Fruit fly (Drosophila melanogaster) whole organism, embryonic: ENCODE data around the gene eIF3d1.

Experiments used
- B-H1 ChIP-seq: fragments of 200-800 bp; sonication (Bioruptor generic); IDR thresholded peaks from 3 replicates; pipeline ENCODE4 v1.3.6; 2022; ENCODE audit warnings: missing biosample characterization, missing genetic modification characterization
- CG10209 ChIP-seq: fragments of 200-800 bp; sonication (Bioruptor generic); optimal IDR thresholded peaks from 3 replicates; lab custom pipeline; 2017; ENCODE audit warnings: missing biosample characterization, mild to moderate bottlenecking, missing genetic modification characterization, missing genetic modification reagents
- CG10431 ChIP-seq: fragments of 200-800 bp; sonication (Bioruptor generic); optimal IDR thresholded peaks from 3 replicates; lab custom pipeline; 2018; ENCODE audit warnings: missing biosample characterization, mild to moderate bottlenecking, missing genetic modification characterization
- CG10565 ChIP-seq: fragments of 200-800 bp; sonication (Bioruptor generic); optimal IDR thresholded peaks from 3 replicates; lab custom pipeline; 2016; ENCODE audit warnings: missing biosample characterization, mild to moderate bottlenecking, missing genetic modification characterization
- CG11504 ChIP-seq: fragments of 200-800 bp; sonication (Bioruptor generic); optimal IDR thresholded peaks from 3 replicates; lab custom pipeline; 2019; ENCODE audit warnings: missing biosample characterization, mild to moderate bottlenecking, missing genetic modification characterization, moderate library complexity
- CG1233 ChIP-seq: fragments of 200-800 bp; sonication (Bioruptor generic); optimal IDR thresholded peaks from 4 replicates; lab custom pipeline; 2018; ENCODE audit warnings: missing biosample characterization, mild to moderate bottlenecking, missing genetic modification characterization
- CG12744 ChIP-seq: fragments of 200-800 bp; sonication (Bioruptor generic); optimal IDR thresholded peaks from 2 replicates; lab custom pipeline; 2016; ENCODE audit warnings: missing biosample characterization, missing genetic modification characterization
- CG12769 ChIP-seq: fragments of 200-800 bp; sonication (Bioruptor generic); optimal IDR thresholded peaks from 2 replicates; lab custom pipeline; 2019; ENCODE audit warnings: missing biosample characterization, mild to moderate bottlenecking, missing genetic modification characterization, moderate library complexity
- CG14710 ChIP-seq: fragments of 200-800 bp; sonication (Bioruptor generic); optimal IDR thresholded peaks from 3 replicates; lab custom pipeline; 2019; ENCODE audit warnings: missing biosample characterization, mild to moderate bottlenecking, missing genetic modification characterization, moderate library complexity
- CG16813 ChIP-seq: fragments of 200-800 bp; sonication (Bioruptor generic); IDR thresholded peaks from 3 replicates; pipeline ENCODE4 v1.3.6; 2022; ENCODE audit warnings: missing biosample characterization, missing genetic modification characterization; ENCODE audit not compliant: partially characterized antibody
- CG2116 ChIP-seq: fragments of 200-800 bp; sonication (Bioruptor generic); optimal IDR thresholded peaks from 3 replicates; lab custom pipeline; 2018; ENCODE audit warnings: missing biosample characterization, mild to moderate bottlenecking, missing genetic modification characterization
- CG30020 ChIP-seq: fragments of 200-800 bp; optimal IDR thresholded peaks from 2 replicates; lab custom pipeline; 2019; ENCODE audit warnings: missing biosample characterization, mild to moderate bottlenecking, missing genetic modification characterization, moderate library complexity
- CG6813 ChIP-seq: fragments of 200-800 bp; sonication (Bioruptor generic); optimal IDR thresholded peaks from 2 replicates; lab custom pipeline; 2017; ENCODE audit warnings: missing biosample characterization, missing genetic modification characterization, mild to moderate bottlenecking, moderate library complexity, missing genetic modification reagents
- CG9797 ChIP-seq: fragments of 200-800 bp; sonication (Bioruptor generic); optimal IDR thresholded peaks from 3 replicates; lab custom pipeline; 2018; ENCODE audit warnings: missing biosample characterization, mild to moderate bottlenecking, missing genetic modification characterization
- CG9932 ChIP-seq: fragments of 200-800 bp; sonication (Bioruptor generic); IDR thresholded peaks from 2 replicates; pipeline ENCODE4 v1.3.6; 2022; ENCODE audit warnings: missing biosample characterization, missing genetic modification characterization
- CrebB ChIP-seq: fragments of 200-800 bp; sonication (Bioruptor generic); optimal IDR thresholded peaks from 3 replicates; lab custom pipeline; 2018; ENCODE audit warnings: missing biosample characterization, mild to moderate bottlenecking, missing genetic modification characterization
- D19A ChIP-seq: fragments of 200-800 bp; optimal IDR thresholded peaks from 3 replicates; lab custom pipeline; 2019; ENCODE audit warnings: missing biosample characterization, mild to moderate bottlenecking, missing genetic modification characterization, moderate library complexity
- Dll ChIP-seq: fragments of 200-800 bp; sonication (Bioruptor generic); IDR thresholded peaks from 4 replicates; pipeline ENCODE4 v1.3.6; 2022; ENCODE audit warnings: missing biosample characterization, missing genetic modification characterization; ENCODE audit not compliant: partially characterized antibody
- Dref ChIP-seq: fragments of 200-800 bp; sonication (Bioruptor generic); IDR thresholded peaks from 2 replicates; pipeline ENCODE4 v1.3.6; 2022; ENCODE audit warnings: missing biosample characterization, missing genetic modification characterization
- HLHmδ ChIP-seq: fragments of 200-800 bp; sonication (Bioruptor generic); optimal IDR thresholded peaks from 2 replicates; lab custom pipeline; 2018; ENCODE audit warnings: missing biosample characterization, mild to moderate bottlenecking, missing genetic modification characterization, moderate library complexity
- Hey ChIP-seq: fragments of 200-800 bp; sonication (Bioruptor generic); optimal IDR thresholded peaks from 3 replicates; lab custom pipeline; 2018; ENCODE audit warnings: missing biosample characterization, mild to moderate bottlenecking, missing genetic modification characterization
- Lhr ChIP-seq: fragments of 200-800 bp; sonication (Bioruptor generic); optimal IDR thresholded peaks from 3 replicates; lab custom pipeline; 2017; ENCODE audit warnings: mild to moderate bottlenecking, missing biosample characterization, missing genetic modification reagents, missing genetic modification characterization
- Mes4 ChIP-seq: fragments of 200-800 bp; sonication (Bioruptor generic); optimal IDR thresholded peaks from 2 replicates; lab custom pipeline; 2016; ENCODE audit warnings: missing biosample characterization, missing genetic modification characterization
- Neu2 ChIP-seq: fragments of 200-800 bp; sonication (Bioruptor generic); optimal IDR thresholded peaks from 3 replicates; lab custom pipeline; 2016; ENCODE audit warnings: missing biosample characterization, missing genetic modification characterization, borderline replicate concordance
- NfI ChIP-seq: fragments of 200-800 bp; sonication (Bioruptor generic); optimal IDR thresholded peaks from 3 replicates; lab custom pipeline; 2018; ENCODE audit warnings: missing biosample characterization, mild to moderate bottlenecking, missing genetic modification characterization, moderate library complexity
- Oaz ChIP-seq: fragments of 200-800 bp; sonication (Bioruptor generic); IDR thresholded peaks from 2 replicates; pipeline ENCODE4 v1.3.6; 2022; ENCODE audit warnings: missing biosample characterization, missing genetic modification characterization
- Optix ChIP-seq: fragments of 200-800 bp; sonication (Bioruptor generic); IDR thresholded peaks from 3 replicates; pipeline ENCODE4 v1.3.6; 2022; ENCODE audit warnings: missing biosample characterization, missing genetic modification characterization
- Usf ChIP-seq: fragments of 200-800 bp; sonication (Bioruptor generic); optimal IDR thresholded peaks from 2 replicates; lab custom pipeline; 2017; ENCODE audit warnings: missing genotype, missing biosample characterization, missing genetic modification characterization
- Xrp1 ChIP-seq: fragments of 200-800 bp; sonication (Bioruptor generic); IDR thresholded peaks from 2 replicates; pipeline ENCODE4 v1.3.6; 2022; ENCODE audit warnings: missing biosample characterization, missing genetic modification characterization
- br ChIP-seq: fragments of >200 bp; optimal IDR thresholded peaks from 2 replicates; lab custom pipeline; 2017
- bsh ChIP-seq, 2 experiments: fragments of 200-800 bp; sonication (Bioruptor generic); optimal IDR thresholded peaks; 2 replicates each; lab custom pipeline; 2017 to 2018; ENCODE audit warnings: mild to moderate bottlenecking in 2 of 2, missing biosample characterization in 2 of 2, missing genetic modification characterization in 2 of 2, moderate library complexity in 1 of 2
- btn ChIP-seq: fragments of 200-800 bp; sonication (Bioruptor generic); optimal IDR thresholded peaks from 2 replicates; lab custom pipeline; 2016; ENCODE audit warnings: missing biosample characterization, missing genetic modification characterization
- caup ChIP-seq: fragments of 200-800 bp; sonication (Bioruptor generic); optimal IDR thresholded peaks from 3 replicates; lab custom pipeline; 2017; ENCODE audit warnings: missing biosample characterization, mild to moderate bottlenecking, missing genetic modification characterization, moderate library complexity; ENCODE audit not compliant: severe bottlenecking
- chn ChIP-seq: fragments of 200-800 bp; sonication (Bioruptor generic); optimal IDR thresholded peaks from 2 replicates; lab custom pipeline; 2016; ENCODE audit warnings: missing biosample characterization, missing genetic modification characterization
- corto ChIP-seq: fragments of 200-800 bp; sonication (Bioruptor generic); optimal IDR thresholded peaks from 2 replicates; lab custom pipeline; 2016; ENCODE audit warnings: missing biosample characterization, mild to moderate bottlenecking, missing genetic modification characterization, moderate library complexity
- cwo ChIP-seq: fragments of 200-800 bp; sonication (Bioruptor generic); optimal IDR thresholded peaks from 3 replicates; lab custom pipeline; 2017; ENCODE audit warnings: missing biosample characterization, missing genetic modification characterization, mild to moderate bottlenecking, moderate library complexity, missing genetic modification reagents
- dimm ChIP-seq: fragments of 200-800 bp; sonication (Bioruptor generic); IDR thresholded peaks from 2 replicates; pipeline ENCODE4 v1.3.6; 2022; ENCODE audit warnings: missing biosample characterization, missing genetic modification characterization
- dmrt99B ChIP-seq: fragments of 200-800 bp; sonication (Bioruptor generic); optimal IDR thresholded peaks from 2 replicates; lab custom pipeline; 2018; ENCODE audit warnings: missing biosample characterization, mild to moderate bottlenecking, missing genetic modification characterization, moderate library complexity
- esg ChIP-seq: fragments of 200-800 bp; sonication (Bioruptor generic); conservative IDR thresholded peaks from 2 replicates; pipeline ENCODE4 v1.3.6; 2022; ENCODE audit warnings: missing biosample characterization, missing genetic modification characterization
- fd3F ChIP-seq: fragments of 200-800 bp; sonication (Bioruptor generic); optimal IDR thresholded peaks from 2 replicates; lab custom pipeline; 2018; ENCODE audit warnings: missing biosample characterization, mild to moderate bottlenecking, missing genetic modification characterization, moderate library complexity
- gsb ChIP-seq: fragments of 200-800 bp; sonication (Bioruptor generic); IDR thresholded peaks from 2 replicates; pipeline ENCODE4 v1.3.6; 2022; ENCODE audit warnings: missing biosample characterization, missing genetic modification characterization
- hbn ChIP-seq: fragments of 200-800 bp; sonication (Bioruptor generic); IDR thresholded peaks from 2 replicates; pipeline ENCODE4 v1.3.6; 2022; ENCODE audit warnings: missing biosample characterization, missing genetic modification characterization; ENCODE audit not compliant: partially characterized antibody
- maf-S ChIP-seq: fragments of 200-800 bp; sonication (Bioruptor generic); optimal IDR thresholded peaks from 2 replicates; lab custom pipeline; 2016; ENCODE audit warnings: missing biosample characterization, missing genetic modification characterization
- mld ChIP-seq: fragments of 200-800 bp; sonication (Bioruptor generic); IDR thresholded peaks from 3 replicates; pipeline ENCODE4 v1.3.6; 2022; ENCODE audit warnings: missing biosample characterization, missing genetic modification characterization; ENCODE audit not compliant: partially characterized antibody
- salm ChIP-seq: fragments of 200-800 bp; sonication (Bioruptor generic); optimal IDR thresholded peaks from 2 replicates; lab custom pipeline; 2018; ENCODE audit warnings: missing biosample characterization, mild to moderate bottlenecking, missing genetic modification characterization
- seq ChIP-seq: fragments of 200-800 bp; sonication (Bioruptor generic); IDR thresholded peaks from 2 replicates; pipeline ENCODE4 v1.3.6; 2022; ENCODE audit warnings: missing biosample characterization, missing genetic modification characterization
- tgo ChIP-seq: fragments of 200-800 bp; sonication (Bioruptor generic); IDR thresholded peaks from 3 replicates; pipeline ENCODE4 v1.3.6; 2022; ENCODE audit warnings: missing biosample characterization, missing genetic modification characterization
- vvl ChIP-seq: fragments of 200-800 bp; sonication (Bioruptor generic); IDR thresholded peaks from 2 replicates; pipeline ENCODE4 v1.3.6; 2022; ENCODE audit warnings: missing biosample characterization, missing genetic modification characterization
- zen2 ChIP-seq: fragments of 200-800 bp; sonication (Bioruptor generic); IDR thresholded peaks from 3 replicates; pipeline ENCODE4 v1.3.6; 2022; ENCODE audit warnings: missing biosample characterization, missing genetic modification characterization; ENCODE audit not compliant: partially characterized antibody
- zfh1 ChIP-seq: fragments of 200-800 bp; sonication (Bioruptor generic); IDR thresholded peaks from 3 replicates; pipeline ENCODE4 v1.3.6; 2022; ENCODE audit warnings: missing biosample characterization, missing genetic modification characterization

The eIF3d1 gene

DNA sequence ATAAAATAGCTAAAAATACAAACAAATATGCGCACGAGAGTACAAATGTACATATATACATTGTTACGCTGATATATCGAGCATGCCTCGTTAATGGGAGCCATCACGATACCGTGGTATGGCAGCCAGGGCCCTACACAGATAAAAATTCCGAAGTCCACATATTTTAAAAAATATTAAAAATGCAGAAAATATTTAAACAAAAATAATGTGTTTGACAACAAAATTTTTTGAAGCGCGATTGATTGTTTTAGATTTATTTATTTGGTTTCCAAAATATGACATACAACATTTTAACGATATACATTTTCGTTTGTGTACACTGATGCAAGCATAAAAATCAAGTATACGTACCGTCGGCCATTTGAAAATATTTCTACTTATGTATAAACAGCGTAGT, 46.9 kb downstream of the eIF3d1 start (continued):
- TF ChIP-seq Neu2 (GFP tag; lab: Kevin White, UChicago) (no peak), CG12769 (tag; lab: Kevin White, UChicago) (peak; percentile 82), vvl (GFP tag; lab: Robert Waterston, UW) (peak; percentile 88), CG9797 (GFP tag; lab: Kevin White, UChicago) (no peak), mld (GFP tag; lab: Robert Waterston, UW) (no peak), CG10565 (GFP tag; lab: Kevin White, UChicago) (no peak), hbn (GFP tag; lab: Robert Waterston, UW) (no peak), btn (peak; percentile 1), tgo (GFP tag; lab: Robert Waterston, UW) (peak; percentile 82), gsb (GFP tag; lab: Robert Waterston, UW) (peak; percentile 75), CG9932 (peak; percentile 90), seq (peak; percentile 80), salm (tag; lab: Kevin White, UChicago) (peak; percentile 39), NfI (GFP tag; lab: Kevin White, UChicago) (peak; percentile 65), B-H1 (GFP tag; lab: Robert Waterston, UW) (peak; percentile 67), esg (GFP tag; lab: Robert Waterston, UW) (peak; percentile 70), Usf (GFP tag; lab: Kevin White, UChicago) (peak; percentile 64), CrebB (peak; percentile 66), dmrt99B (tag; lab: Kevin White, UChicago) (peak; percentile 84), CG6813 (GFP tag; lab: Kevin White, UChicago) (peak; percentile 65), CG1233 (GFP tag; lab: Kevin White, UChicago) (peak; percentile 70), br (lab: Kevin White, UChicago) (no peak), D19A (peak; percentile 29), Dll (GFP tag; lab: Robert Waterston, UW) (no peak), chn (GFP tag; lab: Kevin White, UChicago) (peak; percentile 35), maf-S (peak; percentile 73), CG16813 (GFP tag; lab: Robert Waterston, UW) (no peak), Lhr (GFP tag; lab: Kevin White, UChicago) (no peak), zfh1 (peak; percentile 73; the same call in 1 of the 3 replicates), CG11504 (tag; lab: Kevin White, UChicago) (peak; percentile 83), corto (GFP tag; lab: Kevin White, UChicago) (peak; percentile 11), cwo (GFP tag; lab: Kevin White, UChicago) (peak; percentile 91), CG30020 (tag; lab: Kevin White, UChicago) (no peak), Optix (GFP tag; lab: Robert Waterston, UW) (no peak), HLHmδ (GFP tag; lab: Kevin White, UChicago) (no peak), Hey (tag; lab: Kevin White, UChicago) (no peak), dimm (GFP tag; lab: Robert Waterston, UW) (no peak), Xrp1 (GFP tag; lab: Robert Waterston, UW) (peak; percentile 75), Dref (no peak), zen2 (GFP tag; lab: Robert Waterston, UW) (no peak), CG12744 (peak; percentile 53), CG14710 (tag; lab: Kevin White, UChicago) (peak; percentile 35), CG2116 (GFP tag; lab: Kevin White, UChicago) (peak; percentile 31), Oaz (GFP tag; lab: Robert Waterston, UW) (peak; percentile 40; the same call in 1 of the 2 replicates), CG10431 (GFP tag; lab: Kevin White, UChicago) (no peak), caup (GFP tag; lab: Kevin White, UChicago) (peak; percentile 84), Mes4 (GFP tag; lab: Kevin White, UChicago) (peak; percentile 16), fd3F (GFP tag; lab: Kevin White, UChicago) (peak; percentile 77), bsh (GFP tag; optimal IDR thresholded peaks at IDR 0.05; lab: Kevin White, UChicago) (peak; percentile 15 to 69), CG10209 (GFP tag; lab: Kevin White, UChicago) (peak; percentile 75)
